Worm (Caenorhabditis elegans) whole organism, young adult: ENCODE data around the gene F32D8.7.

Source experiments
- F10E7.11 ChIP-seq: sonication (generic microtip); optimal IDR thresholded peaks from 2 replicates; lab custom pipeline; 2017; ENCODE audit warnings: mild to moderate bottlenecking, missing genetic modification characterization, moderate library complexity, missing compliant biosample characterization
- ama-1 ChIP-seq, 3 experiments: fragments of 150-350 bp in 1 of 3; sonication (generic microtip) in 2 of 3; optimal IDR thresholded peaks; 2 replicates each; lab custom pipeline; 2014 to 2018; ENCODE audit warnings: missing biosample characterization in 2 of 3, missing genetic modification characterization in 2 of 3, missing genetic modification reagents in 2 of 3
- hrde-1 ChIP-seq: sonication (generic microtip); optimal IDR thresholded peaks from 2 replicates; lab custom pipeline; 2016; ENCODE audit warnings: missing genetic modification characterization, mild to moderate bottlenecking, missing compliant biosample characterization, moderate library complexity, missing genotype, missing genetic modification reagents, borderline replicate concordance

- TF ChIP-seq ama-1 (optimal IDR thresholded peaks at IDR 0.05; lab: Kevin White, UChicago): no peak
- no peak for TF ChIP-seq ama-1 (GFP tag; optimal IDR thresholded peaks at IDR 0.05; lab: Kevin White, UChicago)
- no peak for TF ChIP-seq F10E7.11 (tag; lab: Kevin White, UChicago)
- no peak for TF ChIP-seq hrde-1 (tag; lab: Kevin White, UChicago)
Measured at ce11 chrV:10876512-10876911, 21.7 kb upstream of the F32D8.7 start.
